Comparison of ENCODE assay signal across 5 fruit fly cellular contexts in the genomic region with DNA sequence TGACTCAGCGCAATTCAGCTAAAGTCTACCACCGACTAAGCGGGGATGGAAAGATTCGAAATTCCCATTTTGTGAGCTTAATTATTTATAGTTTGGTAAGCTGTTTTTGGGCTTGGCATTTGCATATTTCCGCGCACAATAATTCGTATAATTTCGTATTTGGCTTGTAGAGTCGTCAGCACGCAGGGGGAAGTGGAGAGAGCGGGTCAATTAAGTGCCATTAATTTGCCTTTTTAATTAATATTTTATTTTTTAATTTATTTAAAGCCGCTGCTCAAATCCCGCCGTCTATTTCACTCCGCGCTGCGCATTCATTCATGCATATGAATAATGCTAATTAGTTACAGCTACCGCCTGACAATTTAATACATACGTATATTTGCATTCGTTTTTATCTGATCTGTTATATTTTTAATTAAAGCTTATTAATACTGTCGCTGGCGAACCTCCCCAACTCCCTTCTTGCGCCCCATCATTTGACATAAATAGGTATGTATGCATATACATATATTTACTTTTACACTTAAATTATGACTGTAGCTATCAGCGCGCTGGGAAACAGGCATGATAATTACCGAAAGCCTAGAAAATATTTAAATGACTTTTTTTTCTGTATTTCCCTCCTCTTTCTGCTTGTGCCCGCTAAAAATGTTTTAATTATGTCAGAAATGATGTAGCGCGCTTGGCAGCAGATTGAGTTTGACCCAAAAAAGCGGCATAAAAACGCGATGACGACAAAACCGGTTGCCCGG.
A peak's percentile ranks its signal among the peaks of the same experiment; 100 is the strongest.
TF ChIP-seq lines count a peak whose summit lies in the region.

No protein-coding gene starts in this region.

- no peak for TF ChIP-seq CTCF in whole organism, embryonic (GFP tag; optimal IDR thresholded peaks at IDR 0.05; lab: Kevin White, UChicago)

TF ChIP-seq in whole organism, adult, 20 proteins besides CTCF, POLR2A, EP300 and RAD21:
- TF ChIP-seq cic (GFP tag; optimal IDR thresholded peaks at IDR 0.05; lab: Kevin White, UChicago) (no peak), bab1 (GFP tag; optimal IDR thresholded peaks at IDR 0.05; lab: Kevin White, UChicago) (no peak), tj (GFP tag; optimal IDR thresholded peaks at IDR 0.05; lab: Kevin White, UChicago) (peak; percentile 3)

TF ChIP-seq in whole organism, embryonic, 481 proteins besides CTCF, POLR2A, EP300 and RAD21 (continues in another document):
- TF ChIP-seq fu2 (GFP tag; optimal IDR thresholded peaks at IDR 0.05; lab: Kevin White, UChicago) (no peak), prd (optimal IDR thresholded peaks at IDR 0.05; lab: Kevin White, UChicago) (no peak), prd (GFP tag; IDR thresholded peaks at IDR 0.05; lab: Robert Waterston, UW) (no peak), mld (GFP tag; IDR thresholded peaks at IDR 0.05; lab: Robert Waterston, UW; ENCODE audit: partially characterized antibody) (no peak), grau (tag; optimal IDR thresholded peaks at IDR 0.05; lab: Kevin White, UChicago) (no peak), abd-A (tag; optimal IDR thresholded peaks at IDR 0.05; lab: Kevin White, UChicago) (peak; percentile 80), eyg (GFP tag; optimal IDR thresholded peaks at IDR 0.05; lab: Kevin White, UChicago) (no peak), crp (GFP tag; optimal IDR thresholded peaks at IDR 0.05; lab: Kevin White, UChicago) (no peak), cas (GFP tag; IDR thresholded peaks at IDR 0.05; lab: Robert Waterston, UW) (no peak), oc (tag; optimal IDR thresholded peaks at IDR 0.05; lab: Kevin White, UChicago) (peak; percentile 84), D19B (GFP tag; optimal IDR thresholded peaks at IDR 0.05; lab: Kevin White, UChicago) (no peak), Adf1 (GFP tag; IDR thresholded peaks at IDR 0.05; lab: Robert Waterston, UW) (peak; percentile 6; the same call in 1 of the 2 replicates), slp2 (GFP tag; optimal IDR thresholded peaks at IDR 0.05; lab: Kevin White, UChicago) (no peak), Spps (tag; optimal IDR thresholded peaks at IDR 0.05; lab: Kevin White, UChicago) (no peak), sd (tag; optimal IDR thresholded peaks at IDR 0.05; lab: Kevin White, UChicago) (peak; percentile 77), btn (GFP tag; optimal IDR thresholded peaks at IDR 0.05; lab: Kevin White, UChicago) (no peak), Vsx1 (GFP tag; optimal IDR thresholded peaks at IDR 0.05; lab: Kevin White, UChicago) (peak; percentile 45), gsb (GFP tag; IDR thresholded peaks at IDR 0.05; lab: Robert Waterston, UW) (no peak), Awh (GFP tag; IDR thresholded peaks at IDR 0.05; lab: Robert Waterston, UW) (peak; percentile 95), stwl (tag; optimal IDR thresholded peaks at IDR 0.05; lab: Kevin White, UChicago) (no peak)

TF ChIP-seq in whole organism, prepupa, 60 proteins besides CTCF, POLR2A, EP300 and RAD21:
- TF ChIP-seq Eip78C (GFP tag; lab: Kevin White, UChicago) (peak; percentile 67), Sox102F (GFP tag; optimal IDR thresholded peaks at IDR 0.05; lab: Kevin White, UChicago) (no peak), CG11902 (GFP tag; optimal IDR thresholded peaks at IDR 0.05; lab: Kevin White, UChicago) (no peak), vri (GFP tag; optimal IDR thresholded peaks at IDR 0.05; lab: Kevin White, UChicago) (peak; percentile 62), CG15336 (GFP tag; IDR thresholded peaks at IDR 0.05; lab: Robert Waterston, UW) (no peak), CG9139 (GFP tag; optimal IDR thresholded peaks at IDR 0.05; lab: Kevin White, UChicago) (no peak), Eip75B (GFP tag; optimal IDR thresholded peaks at IDR 0.05; lab: Kevin White, UChicago) (peak; percentile 8), CG10631 (GFP tag; optimal IDR thresholded peaks at IDR 0.05; lab: Kevin White, UChicago) (no peak), Hr4 (GFP tag; optimal IDR thresholded peaks at IDR 0.05; lab: Kevin White, UChicago) (no peak), pdm3 (GFP tag; optimal IDR thresholded peaks at IDR 0.05; lab: Kevin White, UChicago) (no peak), svp (GFP tag; lab: Kevin White, UChicago) (peak; percentile 93)

TF ChIP-seq in whole organism, pupa, 21 proteins besides CTCF, POLR2A, EP300 and RAD21:
- TF ChIP-seq CG14655 (GFP tag; optimal IDR thresholded peaks at IDR 0.05; lab: Kevin White, UChicago) (peak; percentile 5), EcR (GFP tag; optimal IDR thresholded peaks at IDR 0.05; lab: Kevin White, UChicago) (peak; percentile 11), CG32121 (GFP tag; IDR thresholded peaks at IDR 0.05; lab: Robert Waterston, UW) (no peak)

TF ChIP-seq in whole organism, wandering third instar larva, 38 proteins besides CTCF, POLR2A, EP300 and RAD21:
- TF ChIP-seq br (GFP tag; optimal IDR thresholded peaks at IDR 0.05; lab: Kevin White, UChicago), result peak; percentile 32
- TF ChIP-seq Vsx2 (GFP tag; optimal IDR thresholded peaks at IDR 0.05; lab: Kevin White, UChicago; ENCODE audit: partially characterized antibody), result peak; percentile 40
- no peak for TF ChIP-seq ey (GFP tag; optimal IDR thresholded peaks at IDR 0.05; lab: Kevin White, UChicago)
- TF ChIP-seq Hr83 (GFP tag; optimal IDR thresholded peaks at IDR 0.05; lab: Kevin White, UChicago; ENCODE audit: poor library complexity, severe bottlenecking), result peak; percentile 10
- no peak for TF ChIP-seq sv (GFP tag; optimal IDR thresholded peaks at IDR 0.05; lab: Kevin White, UChicago)
- TF ChIP-seq Jra (GFP tag; optimal IDR thresholded peaks at IDR 0.05; lab: Kevin White, UChicago), result no peak
- TF ChIP-seq Sp1 (GFP tag; optimal IDR thresholded peaks at IDR 0.05; lab: Kevin White, UChicago), result no peak
- no peak for TF ChIP-seq fru (GFP tag; optimal IDR thresholded peaks at IDR 0.05; lab: Kevin White, UChicago)
- no peak for TF ChIP-seq dmrt93B (GFP tag; optimal IDR thresholded peaks at IDR 0.05; lab: Kevin White, UChicago)
TF ChIP-seq in whole organism, wandering third instar larva: peak in this region for 3.
